Worm (Caenorhabditis elegans): Measurements from ENCODE around the gene slc-28.2.

DNA sequence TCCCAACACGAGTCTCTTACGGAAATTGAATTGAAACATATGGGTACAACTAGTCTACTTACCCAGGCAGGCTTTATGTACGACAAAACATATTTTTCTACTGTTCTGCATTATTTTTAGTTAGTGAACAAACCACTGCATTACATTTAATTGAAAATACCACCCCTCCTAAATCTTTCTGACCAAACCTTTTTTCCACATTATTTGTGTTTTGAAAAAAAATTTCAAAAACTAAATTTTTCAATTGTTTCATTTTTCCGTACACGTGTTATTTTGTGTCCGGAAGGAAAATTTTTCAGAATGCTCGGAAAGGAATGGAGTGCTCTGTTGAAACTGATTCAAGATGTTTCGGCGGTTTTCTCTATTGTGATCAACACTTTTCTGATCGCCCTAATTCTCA, 52.4 kb downstream of the slc-28.2 start, which contains the start of gene str-226:
- no peak for TF ChIP-seq fos-1 (tag; optimal IDR thresholded peaks at IDR 0.05)
- TF ChIP-seq snpc-4 (tag; optimal IDR thresholded peaks at IDR 0.05), result no peak
- TF ChIP-seq aly-2 (tag; optimal IDR thresholded peaks at IDR 0.05), result no peak
- TF ChIP-seq tag-97 (GFP tag; IDR thresholded peaks at IDR 0.05), result no peak

Measured in whole organism, L4 larva.